Fruit fly (Drosophila melanogaster): ENCODE results near the gene Smyd5.

Gene Smyd5

DNA sequence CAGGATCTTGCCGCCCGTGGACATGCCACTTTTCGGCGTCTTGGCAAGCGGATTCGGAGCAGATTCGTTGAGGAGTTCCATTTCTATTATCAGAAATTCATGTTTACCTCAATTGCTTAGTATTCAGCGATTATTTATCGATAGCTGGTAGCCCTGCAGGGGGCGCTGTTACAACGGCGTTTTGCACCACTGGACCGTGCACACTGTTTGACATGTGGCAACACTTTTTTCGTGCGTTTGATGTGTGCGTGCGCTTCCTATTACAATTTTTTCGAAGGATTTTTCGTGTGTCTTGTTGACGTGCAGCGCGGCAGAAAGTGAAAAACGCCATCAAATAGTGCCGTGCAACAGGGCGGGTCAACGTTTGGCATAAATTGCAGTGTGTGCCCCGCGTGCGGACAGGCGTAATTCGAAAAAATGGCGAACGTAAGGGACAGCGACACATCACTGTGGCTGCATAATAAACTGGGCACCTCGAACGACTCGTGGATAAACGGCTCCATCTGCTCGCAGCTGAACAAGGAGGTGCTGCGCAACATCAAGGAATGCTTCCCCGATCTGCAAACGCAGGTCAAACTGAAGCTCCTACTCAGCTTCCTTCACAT, 5.0 kb upstream of the Smyd5 start, which contains the start of the genes CG3337 and Nelf-A:
CG3337 (minus strand) TSS at position 132 of the 605 bp plus-strand sequence.
Nelf-A (plus strand) TSS at position 252 of the 605 bp plus-strand sequence.
- TF ChIP-seq ttk (optimal IDR thresholded peaks at IDR 0.05) = no peak
- no peak for TF ChIP-seq insv (optimal IDR thresholded peaks at IDR 0.05)
- TF ChIP-seq Myc (optimal IDR thresholded peaks at IDR 0.05) = no peak

DNA sequence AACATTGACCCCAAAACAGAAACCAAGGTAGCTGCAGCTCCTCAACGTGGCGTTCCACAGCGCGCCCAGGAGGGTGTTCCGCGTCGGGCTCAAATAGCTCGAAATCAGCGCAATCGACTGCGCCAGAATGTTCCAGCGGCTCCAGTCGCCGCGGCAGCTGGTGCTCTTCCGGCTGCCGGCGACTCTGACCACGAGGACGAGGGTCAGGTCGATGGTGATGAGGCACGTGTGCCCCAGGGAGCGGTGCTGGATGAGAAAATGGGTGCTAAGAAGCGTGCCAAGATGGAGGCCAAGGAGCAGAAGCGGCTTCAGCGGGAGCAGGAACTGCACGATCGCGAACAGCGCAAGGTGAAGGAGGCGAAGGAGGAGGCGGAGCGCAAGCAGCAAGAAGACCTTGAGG, 3.3 kb downstream of the Smyd5 start:
- TF ChIP-seq psq (optimal IDR thresholded peaks at IDR 0.05) (no peak), Sin3A (optimal IDR thresholded peaks at IDR 0.05) (no peak), h (optimal IDR thresholded peaks at IDR 0.05) (no peak), Myc (optimal IDR thresholded peaks at IDR 0.05) (no peak), insv (optimal IDR thresholded peaks at IDR 0.05) (no peak), ttk (optimal IDR thresholded peaks at IDR 0.05) (no peak)

DNA sequence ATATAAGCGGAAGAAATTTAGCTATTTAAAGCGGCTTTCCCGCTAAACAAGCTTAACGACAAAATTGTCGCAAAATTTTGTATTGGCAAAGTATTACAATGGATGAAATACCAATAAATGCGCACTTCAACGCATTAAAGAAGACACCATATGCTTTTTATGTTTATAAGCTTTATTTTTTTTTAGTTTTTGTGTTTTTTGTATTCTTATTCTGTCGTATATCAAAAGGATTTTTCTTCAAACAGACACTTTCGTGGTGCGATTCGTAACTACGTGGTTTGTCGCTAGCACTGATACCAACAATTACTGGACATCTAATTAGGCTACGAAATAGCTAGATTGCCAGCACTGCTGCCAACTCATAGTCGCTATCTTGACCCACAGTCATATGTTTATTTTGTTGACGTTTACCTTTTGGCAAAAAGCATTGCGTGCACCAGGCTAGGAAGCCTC, 3.9 kb downstream of the Smyd5 start, which contains the start of gene Ddrgk1:
Ddrgk1 (plus strand) TSS at position 387 of the 453 bp plus-strand sequence.
- TF ChIP-seq ttk (optimal IDR thresholded peaks at IDR 0.05) (no peak), Sin3A (optimal IDR thresholded peaks at IDR 0.05) (no peak), Myc (optimal IDR thresholded peaks at IDR 0.05) (no peak), psq (optimal IDR thresholded peaks at IDR 0.05) (no peak), h (optimal IDR thresholded peaks at IDR 0.05) (no peak), insv (optimal IDR thresholded peaks at IDR 0.05) (no peak)

DNA sequence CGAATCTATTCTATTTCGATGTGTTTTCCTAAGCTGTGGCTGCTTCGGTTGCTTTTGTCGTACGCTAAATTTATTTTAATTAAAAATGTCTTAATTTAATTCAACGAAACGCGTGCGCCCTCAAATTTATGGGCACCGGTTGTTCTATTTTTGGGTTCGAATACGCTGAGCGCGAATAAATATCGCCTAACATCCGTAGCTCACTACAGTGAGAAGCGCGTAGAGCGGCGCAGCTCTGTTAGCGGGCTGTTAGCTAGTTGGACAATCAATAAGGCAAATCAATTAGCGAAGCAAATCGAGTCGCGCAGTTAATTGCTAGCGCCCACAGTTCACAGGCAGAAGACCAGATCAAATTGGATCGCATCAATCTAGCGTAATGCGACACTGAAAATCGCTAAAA, 8.5 kb downstream of the Smyd5 start:
- TF ChIP-seq psq (optimal IDR thresholded peaks at IDR 0.05) (no peak), Sin3A (optimal IDR thresholded peaks at IDR 0.05) (no peak), ttk (optimal IDR thresholded peaks at IDR 0.05) (no peak), insv (optimal IDR thresholded peaks at IDR 0.05) (no peak), Myc (optimal IDR thresholded peaks at IDR 0.05) (no peak), h (optimal IDR thresholded peaks at IDR 0.05) (no peak)

DNA sequence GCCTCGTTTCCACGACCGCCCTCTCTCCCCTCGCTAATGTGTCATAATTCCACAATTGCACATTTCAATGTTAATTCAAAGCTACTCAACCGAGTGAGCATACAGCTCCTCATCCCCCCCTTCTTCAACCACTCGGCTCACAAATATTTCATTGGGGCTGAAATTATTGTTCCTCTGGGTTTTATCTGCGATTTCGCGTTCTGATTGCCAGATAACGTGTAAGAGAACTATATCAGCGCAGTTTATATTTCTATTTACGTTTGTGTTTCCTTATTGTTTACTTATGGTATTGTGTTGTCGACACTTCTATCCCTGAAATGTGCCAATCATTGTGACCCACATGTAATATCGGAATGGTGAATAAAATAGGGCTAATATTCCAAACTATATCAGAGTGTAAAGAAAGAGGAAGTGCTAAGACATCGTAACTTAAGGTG, 11.8 kb downstream of the Smyd5 start:
- TF ChIP-seq insv (optimal IDR thresholded peaks at IDR 0.05) (no peak), ttk (optimal IDR thresholded peaks at IDR 0.05) (no peak), Myc (optimal IDR thresholded peaks at IDR 0.05) (no peak), h (optimal IDR thresholded peaks at IDR 0.05) (no peak), psq (optimal IDR thresholded peaks at IDR 0.05) (no peak), Sin3A (optimal IDR thresholded peaks at IDR 0.05) (no peak)

DNA sequence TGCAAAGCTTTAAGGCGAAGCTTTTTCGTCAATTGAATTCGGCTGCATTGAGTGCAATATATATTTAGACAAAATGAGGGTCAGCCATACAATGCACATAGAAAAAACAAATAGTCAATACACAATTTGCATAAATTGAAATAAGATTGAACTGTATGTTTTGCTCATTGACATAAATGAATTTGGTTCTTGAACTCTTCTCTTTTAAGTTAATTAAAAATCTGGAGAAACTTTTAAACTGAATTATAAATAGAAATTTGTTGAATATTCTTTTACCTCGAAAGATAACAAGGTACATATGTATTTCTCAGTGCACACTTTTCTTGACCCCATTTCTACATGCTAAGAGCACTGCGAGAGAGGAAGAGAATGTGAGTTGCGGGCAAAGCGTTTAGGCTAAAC, 12.3 kb downstream of the Smyd5 start:
- TF ChIP-seq Sin3A (optimal IDR thresholded peaks at IDR 0.05) = no peak
- no peak for TF ChIP-seq ttk (optimal IDR thresholded peaks at IDR 0.05)
- no peak for TF ChIP-seq Myc (optimal IDR thresholded peaks at IDR 0.05)
- no peak for TF ChIP-seq psq (optimal IDR thresholded peaks at IDR 0.05)
- no peak for TF ChIP-seq insv (optimal IDR thresholded peaks at IDR 0.05)
- TF ChIP-seq h (optimal IDR thresholded peaks at IDR 0.05) = no peak

DNA sequence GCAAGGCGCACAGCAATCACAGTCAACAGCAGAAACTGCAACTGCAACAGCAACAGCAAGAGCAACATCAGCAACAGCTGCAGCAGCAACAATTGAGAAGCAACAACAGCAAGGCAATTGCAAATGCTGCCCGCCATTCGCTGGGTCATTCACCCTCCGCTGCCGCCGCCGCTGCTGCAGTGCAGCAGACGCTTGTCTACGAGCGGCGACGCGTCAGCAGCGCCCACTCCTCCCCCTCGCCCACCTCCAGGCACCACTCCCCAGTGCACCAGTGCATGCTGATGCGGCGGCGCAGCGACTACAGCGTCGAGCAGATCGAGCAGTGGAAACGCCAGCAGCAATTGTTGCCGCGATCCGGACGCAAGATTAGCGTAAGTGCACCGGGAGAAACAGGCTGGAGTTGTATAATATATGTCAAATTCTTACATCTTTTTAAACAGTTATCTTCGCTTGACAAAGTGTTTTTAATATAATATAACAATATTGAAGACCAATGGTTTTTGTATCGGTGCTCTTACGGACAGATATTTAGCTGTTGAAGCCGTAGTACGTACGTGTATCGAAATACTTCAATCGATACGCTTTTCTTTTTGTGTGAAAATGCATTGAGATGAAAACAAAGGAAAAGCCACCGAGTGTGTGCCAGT, 12.8 kb downstream of the Smyd5 start:
- TF ChIP-seq h (optimal IDR thresholded peaks at IDR 0.05) (no peak), insv (optimal IDR thresholded peaks at IDR 0.05) (no peak), ttk (optimal IDR thresholded peaks at IDR 0.05) (no peak), psq (optimal IDR thresholded peaks at IDR 0.05) (no peak), Sin3A (optimal IDR thresholded peaks at IDR 0.05) (no peak), Myc (optimal IDR thresholded peaks at IDR 0.05) (no peak)

DNA sequence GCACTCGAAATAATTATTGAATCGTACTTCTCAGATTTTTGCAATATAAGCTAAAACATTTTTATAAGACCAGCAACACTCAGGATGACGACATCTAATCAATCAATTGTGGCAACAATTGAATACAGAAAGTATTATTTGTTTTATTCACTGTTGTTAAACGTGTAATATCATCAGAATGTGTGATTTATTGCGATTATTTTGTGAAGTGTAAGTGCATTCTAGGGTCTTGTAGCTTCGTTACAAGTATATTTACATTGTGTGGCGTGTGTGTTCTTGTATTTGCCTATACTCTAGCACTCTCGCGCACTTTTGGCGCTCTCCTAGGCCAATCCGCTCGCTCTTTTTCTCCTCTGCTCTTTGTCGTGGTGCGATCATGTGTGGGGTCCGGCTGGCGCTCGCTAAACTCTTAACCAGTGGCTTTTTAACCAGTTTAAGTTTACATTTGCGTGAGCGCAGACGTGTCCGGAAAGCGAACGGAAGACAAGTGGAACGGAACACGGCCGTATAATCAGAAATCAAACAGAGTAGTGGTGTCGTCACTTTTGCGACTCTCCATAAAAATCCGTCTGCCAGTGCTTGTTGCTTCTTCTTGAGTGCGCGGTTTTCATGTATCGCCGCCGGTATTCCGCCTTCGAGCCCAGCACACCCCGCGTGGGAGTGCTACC, 14.0 kb downstream of the Smyd5 start:
- TF ChIP-seq psq (optimal IDR thresholded peaks at IDR 0.05) (no peak), Myc (optimal IDR thresholded peaks at IDR 0.05) (no peak), insv (optimal IDR thresholded peaks at IDR 0.05) (no peak), h (optimal IDR thresholded peaks at IDR 0.05) (no peak), Sin3A (optimal IDR thresholded peaks at IDR 0.05) (no peak), ttk (optimal IDR thresholded peaks at IDR 0.05) (no peak)

DNA sequence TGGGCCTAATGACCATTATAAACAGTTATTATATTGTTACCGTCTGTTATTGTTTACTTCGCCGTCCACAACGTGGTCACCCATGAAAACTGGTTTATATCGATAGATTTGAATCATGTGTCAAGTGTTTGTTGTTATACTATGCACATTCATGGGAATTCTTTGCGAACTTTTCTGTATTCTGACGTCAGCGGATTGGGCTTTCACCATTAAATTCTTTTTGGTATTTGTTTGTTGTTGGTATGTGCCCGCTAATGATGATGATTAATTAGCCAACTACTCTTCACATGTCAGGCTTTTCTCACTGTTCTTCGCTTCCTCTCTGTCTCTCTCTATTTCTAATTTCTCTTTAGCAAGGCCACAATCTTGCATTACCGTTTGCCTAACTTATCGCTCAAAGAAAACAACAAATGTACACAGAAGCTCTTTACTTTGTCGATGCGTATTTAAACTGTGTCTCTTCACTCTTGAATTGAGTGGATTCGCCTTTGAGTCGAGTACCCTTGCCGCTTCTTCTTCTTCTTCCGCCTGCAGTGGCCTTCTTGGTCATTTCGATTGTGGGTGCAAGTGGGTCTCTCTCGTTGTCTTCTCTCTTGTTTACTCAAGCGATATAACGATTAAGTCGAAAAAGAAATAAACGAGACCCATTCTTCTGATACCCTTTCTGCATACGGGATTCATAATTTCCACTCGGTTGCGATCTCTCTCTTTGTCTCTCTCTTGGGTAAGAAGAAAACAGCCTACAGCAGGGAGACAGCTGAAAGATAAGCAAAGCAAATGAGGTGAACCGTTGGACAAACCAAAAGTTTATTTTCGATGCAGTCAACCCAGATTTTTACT, 14.7 kb downstream of the Smyd5 start:
- TF ChIP-seq Sin3A (optimal IDR thresholded peaks at IDR 0.05) (no peak), insv (optimal IDR thresholded peaks at IDR 0.05) (no peak), h (optimal IDR thresholded peaks at IDR 0.05) (no peak), psq (optimal IDR thresholded peaks at IDR 0.05) (no peak), ttk (optimal IDR thresholded peaks at IDR 0.05) (no peak), Myc (optimal IDR thresholded peaks at IDR 0.05) (no peak)

DNA sequence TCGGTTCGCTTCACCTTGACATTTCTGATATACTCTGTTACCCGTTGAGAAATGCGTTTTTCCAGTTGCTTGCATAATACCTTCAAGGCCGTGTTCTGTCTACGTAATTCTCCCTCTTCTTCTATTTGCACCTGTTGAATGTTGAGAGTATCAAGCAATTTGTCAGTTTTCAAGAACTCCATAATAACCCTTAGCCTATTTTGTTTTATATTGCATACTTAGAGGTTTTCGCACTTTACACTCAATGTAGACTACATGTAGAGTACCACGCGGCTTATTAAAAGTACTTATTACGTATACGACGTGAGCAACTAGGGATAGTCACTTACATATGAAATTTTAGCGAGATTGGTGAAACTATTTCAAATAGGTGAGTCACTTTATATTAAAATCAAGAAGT, 15.5 kb downstream of the Smyd5 start:
- TF ChIP-seq Sin3A (optimal IDR thresholded peaks at IDR 0.05) (no peak), psq (optimal IDR thresholded peaks at IDR 0.05) (no peak), Myc (optimal IDR thresholded peaks at IDR 0.05) (no peak), ttk (optimal IDR thresholded peaks at IDR 0.05) (no peak), h (optimal IDR thresholded peaks at IDR 0.05) (no peak), insv (optimal IDR thresholded peaks at IDR 0.05) (no peak)

DNA sequence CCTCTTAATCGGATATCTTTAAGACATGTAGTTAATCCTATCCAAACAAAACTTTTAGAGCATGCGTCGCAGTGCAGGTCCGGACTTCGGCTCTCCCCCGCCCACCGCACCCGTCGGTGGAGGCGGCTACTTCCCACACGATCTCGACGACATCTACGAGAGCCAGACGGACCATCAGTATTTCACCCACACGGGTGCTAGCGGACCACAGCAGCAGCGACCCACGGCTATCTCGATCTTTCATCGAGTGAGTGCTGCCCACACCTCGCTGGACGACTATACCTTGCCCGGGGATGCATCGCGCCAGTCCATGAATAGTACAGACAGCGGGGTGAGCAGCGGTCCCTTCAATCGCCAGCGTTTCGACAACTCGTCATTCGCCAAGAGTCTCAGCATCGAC, 17.0 kb downstream of the Smyd5 start:
- TF ChIP-seq Myc (optimal IDR thresholded peaks at IDR 0.05) = no peak
- no peak for TF ChIP-seq Sin3A (optimal IDR thresholded peaks at IDR 0.05)
- TF ChIP-seq insv (optimal IDR thresholded peaks at IDR 0.05) = no peak
- TF ChIP-seq h (optimal IDR thresholded peaks at IDR 0.05) = no peak
- no peak for TF ChIP-seq ttk (optimal IDR thresholded peaks at IDR 0.05)
- TF ChIP-seq psq (optimal IDR thresholded peaks at IDR 0.05) = no peak

Measured in Kc167 (cell line).